Worm (Caenorhabditis elegans) whole organism, midembryonic: ENCODE measurements around the gene srd-41.

ENCODE experiments used
- T22C8.4 ChIP-seq: fragments of 200-800 bp; sonication (Bioruptor generic); IDR thresholded peaks from 2 replicates; pipeline ENCODE4 v1.3.6; 2022; ENCODE audit warnings: missing genetic modification characterization, missing compliant biosample characterization
- cog-1 ChIP-seq: sonication (generic microtip); optimal IDR thresholded peaks from 2 replicates; lab custom pipeline; 2016; ENCODE audit warnings: missing genetic modification characterization, missing compliant biosample characterization
- flt-1 ChIP-seq: fragments of 200-800 bp; sonication (Bioruptor generic); IDR thresholded peaks from 2 replicates; pipeline ENCODE4 v1.3.6; 2022; ENCODE audit warnings: missing genetic modification characterization, missing compliant biosample characterization
- klf-2 ChIP-seq: fragments of 200-800 bp; sonication (Bioruptor generic); conservative IDR thresholded peaks from 2 replicates; pipeline ENCODE4 v1.3.6; 2022; ENCODE audit warnings: missing genetic modification reagents, missing genetic modification characterization, missing compliant biosample characterization
- med-1 ChIP-seq: sonication (generic microtip); optimal IDR thresholded peaks from 2 replicates; lab custom pipeline; 2017; ENCODE audit warnings: missing genetic modification characterization, mild to moderate bottlenecking, missing compliant biosample characterization, antibody characterized with exemption, missing genetic modification reagents; ENCODE audit not compliant: insufficient read depth
- ref-1 ChIP-seq: fragments of 200-800 bp; sonication (Bioruptor generic); conservative IDR thresholded peaks from 2 replicates; pipeline ENCODE4 v1.3.6; 2022; ENCODE audit warnings: missing genetic modification reagents, missing genetic modification characterization, missing compliant biosample characterization
- tab-1 ChIP-seq: fragments of 200-800 bp; sonication (Bioruptor generic); IDR thresholded peaks from 2 replicates; pipeline ENCODE4 v1.3.6; 2022; ENCODE audit warnings: missing genetic modification characterization, missing compliant biosample characterization
- ztf-23 ChIP-seq: fragments of 200-800 bp; sonication (Bioruptor generic); IDR thresholded peaks from 2 replicates; pipeline ENCODE4 v1.3.6; 2022; ENCODE audit warnings: missing genetic modification reagents, missing genetic modification characterization, missing compliant biosample characterization
- ztf-29 ChIP-seq: fragments of 200-800 bp; sonication (Bioruptor generic); IDR thresholded peaks from 2 replicates; pipeline ENCODE4 v1.3.6; 2022; ENCODE audit warnings: missing genetic modification reagents, missing genetic modification characterization, missing compliant biosample characterization

Gene srd-41

ce11 chrX:12347822-12348221 is 21.3 kb downstream of the srd-41 start:
- TF ChIP-seq cog-1 (tag; lab: Kevin White, UChicago) (no peak), tab-1 (GFP tag; lab: Robert Waterston, UW) (peak; percentile 73; the same call in 1 of the 2 replicates), ref-1 (GFP tag; lab: Robert Waterston, UW) (0 out of 2 replicates have a peak, but pooled peaks have one; percentile 21), ztf-23 (GFP tag; lab: Robert Waterston, UW) (0 out of 2 replicates have a peak, but pooled peaks have one; percentile 7), med-1 (no peak), ztf-29 (GFP tag; lab: Robert Waterston, UW) (0 out of 2 replicates have a peak, but pooled peaks have one; percentile 31), T22C8.4 (0 out of 2 replicates have a peak, but pooled peaks have one; percentile 19)

ce11 chrX:12348329-12348728 is 21.8 kb downstream of the srd-41 start, which contains the start of gene F42F12.14:
Gene F42F12.14 (plus strand): TSS chrX:12348629.
- TF ChIP-seq tab-1 (GFP tag; lab: Robert Waterston, UW) = no peak
- TF ChIP-seq flt-1 = no peak
- no peak for TF ChIP-seq T22C8.4
- TF ChIP-seq ztf-29 (GFP tag; lab: Robert Waterston, UW) = no peak
- TF ChIP-seq med-1 = no peak
- TF ChIP-seq ztf-23 (GFP tag; lab: Robert Waterston, UW) = no peak
- TF ChIP-seq klf-2 (GFP tag; lab: Robert Waterston, UW) = no peak
- no peak for TF ChIP-seq ref-1 (GFP tag; lab: Robert Waterston, UW)
- no peak for TF ChIP-seq cog-1 (tag; lab: Kevin White, UChicago)

ce11 chrX:12350207-12350606 is 23.7 kb downstream of the srd-41 start, which contains the start of gene F42F12.3:
Gene F42F12.3 (plus strand): TSS chrX:12350578.
- TF ChIP-seq tab-1 (GFP tag; lab: Robert Waterston, UW) = no peak
- no peak for TF ChIP-seq klf-2 (GFP tag; lab: Robert Waterston, UW)
- no peak for TF ChIP-seq ref-1 (GFP tag; lab: Robert Waterston, UW)

ce11 chrX:12352872-12353271 is 26.3 kb downstream of the srd-41 start, which contains the start of gene F42F12.4:
Gene F42F12.4 (minus strand): TSS chrX:12352947.
- TF ChIP-seq cog-1 (tag; lab: Kevin White, UChicago) (no peak), ref-1 (GFP tag; lab: Robert Waterston, UW) (no peak), flt-1 (no peak)

- no peak for TF ChIP-seq ztf-29 (GFP tag; lab: Robert Waterston, UW)
- no peak for TF ChIP-seq ref-1 (GFP tag; lab: Robert Waterston, UW)
- TF ChIP-seq cog-1 (tag; lab: Kevin White, UChicago) = no peak
- TF ChIP-seq flt-1 = no peak
- TF ChIP-seq T22C8.4 = no peak
- TF ChIP-seq klf-2 (GFP tag; lab: Robert Waterston, UW) = no peak
- no peak for TF ChIP-seq tab-1 (GFP tag; lab: Robert Waterston, UW)
- TF ChIP-seq med-1 = no peak
- no peak for TF ChIP-seq ztf-23 (GFP tag; lab: Robert Waterston, UW)
Observed at ce11 chrX:12356581-12356980, 30.1 kb downstream of the srd-41 start, which contains the start of gene nspc-12. Gene nspc-12 (minus strand): TSS chrX:12356681.

- no peak for TF ChIP-seq flt-1
- no peak for TF ChIP-seq tab-1 (GFP tag; lab: Robert Waterston, UW)
- TF ChIP-seq T22C8.4 = no peak
- no peak for TF ChIP-seq ref-1 (GFP tag; lab: Robert Waterston, UW)
- no peak for TF ChIP-seq klf-2 (GFP tag; lab: Robert Waterston, UW)
- TF ChIP-seq cog-1 (tag; lab: Kevin White, UChicago) = no peak
- no peak for TF ChIP-seq ztf-29 (GFP tag; lab: Robert Waterston, UW)
- no peak for TF ChIP-seq med-1
- no peak for TF ChIP-seq ztf-23 (GFP tag; lab: Robert Waterston, UW)
Observed at ce11 chrX:12357127-12357526, 30.6 kb downstream of the srd-41 start, which contains the start of gene nspc-13. Gene nspc-13 (plus strand): TSS chrX:12357427.

- TF ChIP-seq ztf-29 (GFP tag; lab: Robert Waterston, UW) (no peak), ztf-23 (GFP tag; lab: Robert Waterston, UW) (no peak), flt-1 (no peak), med-1 (no peak), cog-1 (tag; lab: Kevin White, UChicago) (no peak), T22C8.4 (no peak), klf-2 (GFP tag; lab: Robert Waterston, UW) (no peak), ref-1 (GFP tag; lab: Robert Waterston, UW) (no peak), tab-1 (GFP tag; lab: Robert Waterston, UW) (no peak)
Observed at ce11 chrX:12358957-12359356, 32.4 kb downstream of the srd-41 start, which contains the start of gene nspc-14. Gene nspc-14 (minus strand): TSS chrX:12359057.

ce11 chrX:12360444-12360843 is 33.9 kb downstream of the srd-41 start, which contains the start of the genes nspc-15 and F19H6.6:
Gene nspc-15 (plus strand): TSS chrX:12360744.
Gene F19H6.6 (plus strand): TSS chrX:12360827.
- TF ChIP-seq ref-1 (GFP tag; lab: Robert Waterston, UW) = no peak
- TF ChIP-seq med-1 = no peak
- no peak for TF ChIP-seq ztf-23 (GFP tag; lab: Robert Waterston, UW)
- no peak for TF ChIP-seq flt-1
- TF ChIP-seq T22C8.4 = no peak
- TF ChIP-seq ztf-29 (GFP tag; lab: Robert Waterston, UW) = no peak
- TF ChIP-seq klf-2 (GFP tag; lab: Robert Waterston, UW) = no peak
- TF ChIP-seq cog-1 (tag; lab: Kevin White, UChicago) = no peak
- no peak for TF ChIP-seq tab-1 (GFP tag; lab: Robert Waterston, UW)

ce11 chrX:12362951-12363486 is 36.5 kb downstream of the srd-41 start:
- TF ChIP-seq cog-1 (tag; lab: Kevin White, UChicago) (peak; percentile 87), tab-1 (GFP tag; lab: Robert Waterston, UW) (no peak), ztf-23 (GFP tag; lab: Robert Waterston, UW) (0 out of 2 replicates have a peak, but pooled peaks have one; percentile 35), klf-2 (GFP tag; lab: Robert Waterston, UW) (peak; percentile 44; the same call in 1 of the 2 replicates), T22C8.4 (peak; percentile 91), med-1 (peak; percentile 12), ref-1 (GFP tag; lab: Robert Waterston, UW) (no peak)
